Worm (Caenorhabditis elegans): ENCODE measurements around the gene R02D5.9.

ce11 chrV:14484582-14484981, 26.3 kb downstream of the R02D5.9 start, which contains the start of gene R02D5.4:
- TF ChIP-seq him-1 (tag; optimal IDR thresholded peaks at IDR 0.05), result no peak
- no peak for TF ChIP-seq dao-5 (tag; optimal IDR thresholded peaks at IDR 0.05)
- no peak for TF ChIP-seq W03F9.2 (tag; optimal IDR thresholded peaks at IDR 0.05)
